Worm (Caenorhabditis elegans) whole organism, young adult: ENCODE data around the gene ccch-1.
A peak's percentile ranks its signal among the peaks of the same experiment; 100 is the strongest.

ENCODE experiments used
- C06A6.2 ChIP-seq: fragments of 200-800 bp; sonication (Bioruptor generic); conservative IDR thresholded peaks from 2 replicates; pipeline ENCODE4 v1.3.6; 2022; ENCODE audit warnings: missing genetic modification characterization, missing compliant biosample characterization
- F33H1.4 ChIP-seq: fragments of 200-800 bp; sonication (Bioruptor generic); IDR thresholded peaks from 2 replicates; pipeline ENCODE4 v1.3.6; 2022; ENCODE audit warnings: missing genetic modification reagents, missing genetic modification characterization, missing compliant biosample characterization
- F37B4.10 ChIP-seq: fragments of 200-800 bp; sonication (Bioruptor generic); IDR thresholded peaks from 2 replicates; pipeline ENCODE4 v1.3.6; 2022; ENCODE audit warnings: missing genetic modification characterization, missing compliant biosample characterization
- F49E8.2 ChIP-seq: sonication (generic microtip); optimal IDR thresholded peaks from 3 replicates; lab custom pipeline; 2017; ENCODE audit warnings: missing genetic modification characterization, mild to moderate bottlenecking, missing compliant biosample characterization, antibody characterized with exemption, moderate library complexity; ENCODE audit not compliant: insufficient read depth
- F52B5.7 ChIP-seq: sonication (generic microtip); optimal IDR thresholded peaks from 2 replicates; lab custom pipeline; 2016; ENCODE audit warnings: mild to moderate bottlenecking, missing genetic modification characterization, missing compliant biosample characterization
- K11D2.4 ChIP-seq: fragments of 200-800 bp; sonication (Bioruptor generic); IDR thresholded peaks from 2 replicates; pipeline ENCODE4 v1.3.6; 2022; ENCODE audit warnings: missing genetic modification reagents, missing genetic modification characterization, missing compliant biosample characterization
- Y53G8AR.9 ChIP-seq: fragments of 200-800 bp; sonication (Bioruptor generic); conservative IDR thresholded peaks from 2 replicates; pipeline ENCODE4 v1.3.6; 2022; ENCODE audit warnings: missing genetic modification reagents, missing genetic modification characterization, missing compliant biosample characterization
- ZK185.1 ChIP-seq: sonication (generic microtip); optimal IDR thresholded peaks from 2 replicates; lab custom pipeline; 2016; ENCODE audit warnings: mild to moderate bottlenecking, missing genetic modification characterization, missing compliant biosample characterization; ENCODE audit not compliant: poor library complexity, severe bottlenecking
- akir-1 ChIP-seq: fragments of 200-800 bp; sonication (Bioruptor generic); optimal IDR thresholded peaks from 2 replicates; lab custom pipeline; 2018; ENCODE audit warnings: mild to moderate bottlenecking, missing genetic modification characterization, moderate library complexity, missing compliant biosample characterization
- aptf-2 ChIP-seq: fragments of 200-800 bp; sonication (Bioruptor generic); conservative IDR thresholded peaks from 2 replicates; pipeline ENCODE4 v1.3.6; 2022; ENCODE audit warnings: missing genetic modification reagents, missing genetic modification characterization, missing compliant biosample characterization
- aptf-3 ChIP-seq: fragments of 200-800 bp; sonication (Bioruptor generic); IDR thresholded peaks from 2 replicates; pipeline ENCODE4 v1.3.6; 2022; ENCODE audit warnings: missing genetic modification characterization, missing compliant biosample characterization
- athp-1 ChIP-seq: sonication (generic microtip); optimal IDR thresholded peaks from 2 replicates; lab custom pipeline; 2017; ENCODE audit warnings: mild to moderate bottlenecking, missing genetic modification characterization, missing compliant biosample characterization
- cebp-1 ChIP-seq, 2 experiments: fragments of 200-800 bp in 1 of 2; sonication (Bioruptor generic) in 1 of 2; sonication (generic microtip) in 1 of 2; IDR thresholded peaks in 1 of 2; optimal IDR thresholded peaks in 1 of 2; 2 replicates each; pipeline versions ENCODE4 v1.3.6 to Lab custom; 2017 to 2022; ENCODE audit warnings: missing compliant biosample characterization in 2 of 2, missing genetic modification characterization in 2 of 2, mild to moderate bottlenecking in 1 of 2, missing genetic modification reagents in 1 of 2, moderate library complexity in 1 of 2
- ceh-27 ChIP-seq: fragments of 200-800 bp; sonication (Bioruptor generic); optimal IDR thresholded peaks from 2 replicates; lab custom pipeline; 2018; ENCODE audit warnings: mild to moderate bottlenecking, missing genetic modification characterization, moderate library complexity, missing compliant biosample characterization
- ceh-58 ChIP-seq: fragments of 200-800 bp; sonication (Bioruptor generic); IDR thresholded peaks from 2 replicates; pipeline ENCODE4 v1.3.6; 2022; ENCODE audit warnings: missing genetic modification characterization, missing compliant biosample characterization
- ceh-79 ChIP-seq: sonication (generic microtip); optimal IDR thresholded peaks from 2 replicates; lab custom pipeline; 2017; ENCODE audit warnings: mild to moderate bottlenecking, missing genetic modification characterization, missing compliant biosample characterization
- ceh-91 ChIP-seq: fragments of 200-800 bp; sonication (Bioruptor generic); IDR thresholded peaks from 2 replicates; pipeline ENCODE4 v1.3.6; 2022; ENCODE audit warnings: missing genetic modification reagents, missing genetic modification characterization, missing compliant biosample characterization
- dox-1 ChIP-seq: fragments of 200-800 bp; sonication (Bioruptor generic); IDR thresholded peaks from 2 replicates; pipeline ENCODE4 v1.3.6; 2022; ENCODE audit warnings: missing genetic modification reagents, missing genetic modification characterization, missing compliant biosample characterization
- egl-18 ChIP-seq: fragments of 200-800 bp; sonication (Bioruptor generic); IDR thresholded peaks from 2 replicates; pipeline ENCODE4 v1.3.6; 2022; ENCODE audit warnings: missing genetic modification reagents, missing genetic modification characterization, missing compliant biosample characterization
- egrh-3 ChIP-seq: fragments of 200-800 bp; sonication (Bioruptor generic); IDR thresholded peaks from 2 replicates; pipeline ENCODE4 v1.3.6; 2022; ENCODE audit warnings: missing genetic modification reagents, missing genetic modification characterization, missing compliant biosample characterization
- ekl-4 ChIP-seq: fragments of 200-800 bp; sonication (Bioruptor generic); IDR thresholded peaks from 2 replicates; pipeline ENCODE4 v1.3.6; 2022; ENCODE audit warnings: missing genetic modification reagents, missing genetic modification characterization, missing compliant biosample characterization
- gei-17 ChIP-seq: fragments of 200-800 bp; sonication (Bioruptor generic); optimal IDR thresholded peaks from 2 replicates; lab custom pipeline; 2018; ENCODE audit warnings: mild to moderate bottlenecking, missing genetic modification characterization, missing compliant biosample characterization
- let-526 ChIP-seq: fragments of 200-800 bp; sonication (Bioruptor generic); IDR thresholded peaks from 2 replicates; pipeline ENCODE4 v1.3.6; 2022; ENCODE audit warnings: missing genetic modification reagents, missing genetic modification characterization, missing compliant biosample characterization
- let-607 ChIP-seq, 2 experiments: fragments of 200-800 bp in 1 of 2; sonication (Bioruptor generic) in 1 of 2; sonication (generic microtip) in 1 of 2; optimal IDR thresholded peaks; 2 replicates each; lab custom pipeline; 2016 to 2018; ENCODE audit warnings: mild to moderate bottlenecking in 2 of 2, missing compliant biosample characterization in 2 of 2, missing genetic modification characterization in 2 of 2, moderate library complexity in 2 of 2, missing genotype in 1 of 2
- lin-26 ChIP-seq: fragments of 200-800 bp; sonication (Bioruptor generic); IDR thresholded peaks from 2 replicates; pipeline ENCODE4 v1.3.6; 2022; ENCODE audit warnings: missing genetic modification reagents, missing genetic modification characterization, missing compliant biosample characterization
- madf-3 ChIP-seq: fragments of 200-800 bp; sonication (Bioruptor generic); IDR thresholded peaks from 2 replicates; pipeline ENCODE4 v1.3.6; 2022; ENCODE audit warnings: missing genetic modification reagents, missing genetic modification characterization, missing compliant biosample characterization
- nhr-120 ChIP-seq: fragments of 200-800 bp; sonication (Bioruptor generic); IDR thresholded peaks from 2 replicates; pipeline ENCODE4 v1.3.6; 2022; ENCODE audit warnings: missing genetic modification characterization, missing compliant biosample characterization
- nhr-27 ChIP-seq: fragments of 200-800 bp; sonication (Bioruptor generic); optimal IDR thresholded peaks from 2 replicates; lab custom pipeline; 2018; ENCODE audit warnings: mild to moderate bottlenecking, missing genetic modification characterization, moderate library complexity, missing compliant biosample characterization
- nhr-80 ChIP-seq: sonication (generic microtip); optimal IDR thresholded peaks from 2 replicates; lab custom pipeline; 2016; ENCODE audit warnings: missing genetic modification characterization, missing compliant biosample characterization
- pbrm-1 ChIP-seq: fragments of 200-800 bp; sonication (Bioruptor generic); IDR thresholded peaks from 2 replicates; pipeline ENCODE4 v1.3.6; 2022; ENCODE audit warnings: missing genetic modification reagents, missing genetic modification characterization, missing compliant biosample characterization
- rpc-1 ChIP-seq, 2 experiments: fragments of 150-350 bp in 1 of 2; sonication (generic microtip) in 1 of 2; optimal IDR thresholded peaks; 2 replicates each; lab custom pipeline; 2014 to 2018; ENCODE audit warnings: missing biosample characterization in 1 of 2, missing genetic modification characterization in 1 of 2, missing genetic modification reagents in 1 of 2, missing genotype in 1 of 2
- sdz-38 ChIP-seq: sonication (generic microtip); optimal IDR thresholded peaks from 2 replicates; lab custom pipeline; 2016; ENCODE audit warnings: missing genotype, missing genetic modification characterization, missing compliant biosample characterization
- snpc-4 ChIP-seq, 5 experiments: fragments of 150-350 bp in 1 of 5; sonication (generic microtip) in 4 of 5; optimal IDR thresholded peaks; 2 replicates each; lab custom pipeline; 2014 to 2018; ENCODE audit warnings: missing genetic modification characterization in 5 of 5, missing biosample characterization in 3 of 5, antibody characterized with exemption in 2 of 5, mild to moderate bottlenecking in 2 of 5, missing compliant biosample characterization in 2 of 5, missing genotype in 2 of 5, moderate library complexity in 2 of 5, missing genetic modification reagents in 1 of 5
- somi-1 ChIP-seq: fragments of 200-800 bp; sonication (Bioruptor generic); optimal IDR thresholded peaks from 2 replicates; lab custom pipeline; 2018; ENCODE audit warnings: mild to moderate bottlenecking, missing genetic modification characterization, missing compliant biosample characterization
- zfh-2 ChIP-seq: fragments of 200-800 bp; sonication (Bioruptor generic); conservative IDR thresholded peaks from 2 replicates; pipeline ENCODE4 v1.3.6; 2022; ENCODE audit warnings: missing genetic modification reagents, missing genetic modification characterization, missing compliant biosample characterization
- zim-3 ChIP-seq: sonication (generic microtip); optimal IDR thresholded peaks from 2 replicates; lab custom pipeline; 2017; ENCODE audit warnings: mild to moderate bottlenecking, missing genetic modification characterization, moderate library complexity, missing compliant biosample characterization
- ztf-6 ChIP-seq: fragments of 200-800 bp; sonication (Bioruptor generic); IDR thresholded peaks from 2 replicates; pipeline ENCODE4 v1.3.6; 2022; ENCODE audit warnings: missing genetic modification reagents, missing genetic modification characterization, missing compliant biosample characterization

The ccch-1 gene

ce11 chrV:11532964-11533363, 5.3 kb downstream of the ccch-1 start:
- TF ChIP-seq ceh-27 (GFP tag; lab: Kevin White, UChicago) (peak; percentile 27), somi-1 (GFP tag; lab: Kevin White, UChicago) (no peak), Y53G8AR.9 (0 out of 2 replicates have a peak, but pooled peaks have one; percentile 19), lin-26 (GFP tag; lab: Robert Waterston, UW) (0 out of 2 replicates have a peak, but pooled peaks have one; percentile 17), let-607 (tag; optimal IDR thresholded peaks at IDR 0.05; lab: Kevin White, UChicago) (no peak), F33H1.4 (no peak), aptf-3 (GFP tag; lab: Robert Waterston, UW) (no peak), C06A6.2 (GFP tag; lab: Robert Waterston, UW) (0 out of 2 replicates have a peak, but pooled peaks have one; percentile 37), ceh-58 (0 out of 2 replicates have a peak, but pooled peaks have one; percentile 33), nhr-27 (tag; lab: Kevin White, UChicago) (no peak), egrh-3 (no peak), cebp-1 (GFP tag; IDR thresholded peaks at IDR 0.05; lab: Robert Waterston, UW) (no peak), cebp-1 (tag; optimal IDR thresholded peaks at IDR 0.05; lab: Kevin White, UChicago) (peak; percentile 16), aptf-2 (GFP tag; lab: Robert Waterston, UW) (no peak), nhr-120 (GFP tag; lab: Robert Waterston, UW) (0 out of 2 replicates have a peak, but pooled peaks have one; percentile 75), F37B4.10 (GFP tag; lab: Robert Waterston, UW) (no peak), zfh-2 (GFP tag; lab: Robert Waterston, UW) (peak; percentile 82), pbrm-1 (peak; percentile 49; the same call in 1 of the 2 replicates), akir-1 (GFP tag; lab: Kevin White, UChicago) (peak; percentile 74), snpc-4 (GFP tag; optimal IDR thresholded peaks at IDR 0.05; lab: Kevin White, UChicago) (no peak), snpc-4 (tag; optimal IDR thresholded peaks at IDR 0.05; lab: Kevin White, UChicago) (no peak), egl-18 (GFP tag; lab: Robert Waterston, UW) (no peak), rpc-1 (optimal IDR thresholded peaks at IDR 0.05; lab: Kevin White, UChicago) (no peak), rpc-1 (tag; optimal IDR thresholded peaks at IDR 0.05; lab: Kevin White, UChicago) (no peak), ceh-79 (tag; lab: Kevin White, UChicago) (no peak), ZK185.1 (tag; lab: Kevin White, UChicago) (no peak), ceh-91 (GFP tag; lab: Robert Waterston, UW) (0 out of 2 replicates have a peak, but pooled peaks have one; percentile 23), dox-1 (no peak)

- TF ChIP-seq sdz-38 = no peak
- no peak for TF ChIP-seq gei-17 (GFP tag; lab: Kevin White, UChicago)
- 0 out of 2 replicates have a peak, but pooled peaks have one; percentile 49 for TF ChIP-seq K11D2.4
- TF ChIP-seq F52B5.7 (tag; lab: Kevin White, UChicago) = no peak
- 0 out of 2 replicates have a peak, but pooled peaks have one; percentile 53 for TF ChIP-seq let-526 (GFP tag; lab: Robert Waterston, UW)
- TF ChIP-seq athp-1 = no peak
- no peak for TF ChIP-seq ztf-6 (GFP tag; lab: Robert Waterston, UW)
- 0 out of 2 replicates have a peak, but pooled peaks have one; percentile 14 for TF ChIP-seq Y53G8AR.9
- no peak for TF ChIP-seq F49E8.2 (tag; lab: Kevin White, UChicago)
- peak; percentile 29; the same call in 1 of the 2 replicates for TF ChIP-seq ekl-4
- TF ChIP-seq egrh-3 = no peak
- no peak for TF ChIP-seq nhr-80
- TF ChIP-seq pbrm-1 = peak; percentile 0; the same call in 1 of the 2 replicates
- TF ChIP-seq zim-3 (tag; lab: Kevin White, UChicago) = no peak
- peak; percentile 11 for TF ChIP-seq ZK185.1 (tag; lab: Kevin White, UChicago)
- TF ChIP-seq madf-3 (GFP tag; lab: Robert Waterston, UW) = no peak
These were observed 5.8 kb downstream of the ccch-1 start for ce11 chrV:11533365-11533949.
